Fruit fly (Drosophila melanogaster): ENCODE measurements around the gene CG32547.

dm6 chrX:18405567-18406059 is 73.7 kb downstream of the CG32547 start:
- TF ChIP-seq usp (GFP tag; optimal IDR thresholded peaks at IDR 0.05), result no peak
- TF ChIP-seq Dll (optimal IDR thresholded peaks at IDR 0.05), result no peak
- no peak for TF ChIP-seq CG8478 (optimal IDR thresholded peaks at IDR 0.05)

Data from whole organism.